Worm (Caenorhabditis elegans): ENCODE measurements around the gene F19B10.4.

F19B10.4 gene

DNA sequence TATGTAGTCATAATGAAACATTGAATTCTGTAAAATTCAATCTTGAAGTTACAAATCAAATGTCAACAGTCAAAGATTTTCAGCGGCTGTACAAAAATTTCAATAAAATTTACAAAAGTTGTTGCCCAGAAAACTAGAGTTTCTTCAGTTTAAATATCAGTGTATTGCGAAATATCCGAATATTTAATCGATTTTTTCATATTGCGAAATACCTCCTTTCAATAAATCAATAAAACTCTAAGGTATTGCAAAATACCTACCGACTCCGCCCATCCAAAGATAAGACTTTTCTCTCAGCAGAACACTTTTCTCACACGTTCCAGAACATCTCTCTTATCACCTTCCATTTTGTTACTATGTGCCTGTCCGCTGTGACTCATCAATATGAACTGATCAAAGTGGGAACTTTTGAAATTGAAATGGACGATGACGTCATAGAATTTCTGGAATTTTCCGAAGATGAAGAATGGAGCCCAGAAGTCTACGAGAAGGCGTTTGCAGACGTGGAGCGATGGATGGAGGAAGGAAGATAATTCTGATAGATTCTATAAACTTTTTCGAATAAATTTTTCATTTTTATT, 24.7 kb downstream of the F19B10.4 start:
- TF ChIP-seq unc-39 (tag; optimal IDR thresholded peaks at IDR 0.05) (no peak), mab-5 (tag; optimal IDR thresholded peaks at IDR 0.05) (no peak), elt-1 (tag; optimal IDR thresholded peaks at IDR 0.05; ENCODE audit: borderline replicate concordance, insufficient read depth) (no peak), ceh-43 (GFP tag; optimal IDR thresholded peaks at IDR 0.05) (no peak), bed-3 (GFP tag; optimal IDR thresholded peaks at IDR 0.05) (no peak), sem-2 (GFP tag; optimal IDR thresholded peaks at IDR 0.05) (no peak), zip-8 (tag; optimal IDR thresholded peaks at IDR 0.05) (peak; percentile 77), nhr-12 (tag; optimal IDR thresholded peaks at IDR 0.05) (no peak), flh-1 (GFP tag; optimal IDR thresholded peaks at IDR 0.05) (no peak)

DNA sequence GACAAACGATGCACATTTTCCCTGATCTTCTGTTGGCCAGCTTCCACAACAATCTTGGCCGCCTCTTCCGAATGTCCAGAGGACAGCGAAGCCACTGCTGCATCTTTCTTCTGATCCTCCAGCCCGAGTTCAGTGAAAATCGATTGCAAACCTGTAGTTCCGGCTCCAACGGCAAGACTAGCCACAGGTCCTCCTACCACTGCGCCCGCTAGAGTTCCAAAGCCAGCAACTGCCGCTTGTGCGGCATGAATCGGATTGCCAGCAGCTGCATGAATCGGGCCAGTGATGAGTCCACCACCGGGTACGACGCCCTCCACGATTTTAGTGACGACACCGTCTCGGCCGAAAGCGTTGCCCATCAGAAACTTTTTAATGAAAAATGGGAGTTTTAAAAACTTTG, 28.5 kb downstream of the F19B10.4 start, which contains the start of gene ifas-1:
TSS of gene ifas-1 (minus strand) at position 387 of the 400 bp plus-strand sequence.
- TF ChIP-seq elt-1 (tag; optimal IDR thresholded peaks at IDR 0.05; ENCODE audit: borderline replicate concordance, insufficient read depth), result no peak

DNA sequence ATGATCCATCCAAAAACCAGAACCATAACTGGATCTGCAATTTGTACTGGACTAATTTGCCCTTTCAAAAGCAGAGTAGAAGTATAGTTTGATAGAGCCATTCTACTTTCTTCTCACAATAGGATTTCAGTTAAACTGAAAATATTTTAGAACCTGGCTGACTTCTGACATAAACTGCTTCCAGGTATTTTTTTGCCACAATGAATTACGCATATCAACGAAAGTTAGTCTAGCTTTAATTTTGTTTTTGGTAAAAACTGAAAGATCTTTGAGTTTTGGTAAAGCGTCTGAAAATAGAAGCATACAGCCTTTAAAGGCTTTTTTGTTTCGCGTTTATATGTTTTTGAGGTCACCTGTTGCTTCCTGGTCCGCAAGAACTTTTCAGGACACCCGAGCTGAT, 30.8 kb downstream of the F19B10.4 start, which contains the start of gene srx-101:
TSS of gene srx-101 (minus strand) at position 101 of the 400 bp plus-strand sequence.
- no peak for TF ChIP-seq unc-39 (tag; optimal IDR thresholded peaks at IDR 0.05)
- TF ChIP-seq M03D4.4 (tag; optimal IDR thresholded peaks at IDR 0.05), result no peak
- TF ChIP-seq sptf-1 (tag; optimal IDR thresholded peaks at IDR 0.05), result no peak

DNA sequence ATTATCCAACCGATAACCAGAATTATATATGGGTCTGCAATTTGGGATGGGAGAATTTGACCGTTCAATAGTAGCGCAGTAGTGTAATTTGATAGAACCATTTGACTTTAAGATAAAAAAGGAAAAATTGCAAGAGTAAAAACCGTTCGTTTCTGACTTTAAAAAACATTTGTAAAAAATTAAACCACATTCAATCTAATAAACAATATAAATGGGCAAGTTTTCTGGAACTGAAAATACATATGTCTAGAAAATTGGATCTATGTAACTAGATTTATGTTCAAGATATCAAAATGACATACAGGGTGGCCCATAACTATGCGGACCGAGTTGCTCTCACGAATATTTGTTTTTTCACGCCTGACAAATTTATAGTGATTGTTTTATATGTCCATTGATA, 34.8 kb downstream of the F19B10.4 start, which contains the start of gene srx-102:
TSS of gene srx-102 (minus strand) at position 101 of the 400 bp plus-strand sequence.
- no peak for TF ChIP-seq unc-39 (tag; optimal IDR thresholded peaks at IDR 0.05)
- no peak for TF ChIP-seq drap-1 (GFP tag; optimal IDR thresholded peaks at IDR 0.05)
- TF ChIP-seq pha-4 (tag; optimal IDR thresholded peaks at IDR 0.05), result no peak
- TF ChIP-seq sem-2 (GFP tag; optimal IDR thresholded peaks at IDR 0.05), result no peak
- no peak for TF ChIP-seq nhr-12 (tag; optimal IDR thresholded peaks at IDR 0.05)
- no peak for TF ChIP-seq ces-1 (GFP tag; optimal IDR thresholded peaks at IDR 0.05)
- TF ChIP-seq M03D4.4 (tag; optimal IDR thresholded peaks at IDR 0.05), result no peak
- TF ChIP-seq mab-5 (tag; optimal IDR thresholded peaks at IDR 0.05), result no peak
- TF ChIP-seq mls-2 (tag; optimal IDR thresholded peaks at IDR 0.05), result no peak
- no peak for TF ChIP-seq mep-1 (tag; optimal IDR thresholded peaks at IDR 0.05)
- no peak for TF ChIP-seq nhr-237 (tag; optimal IDR thresholded peaks at IDR 0.05)
- TF ChIP-seq tbx-8 (GFP tag; optimal IDR thresholded peaks at IDR 0.05), result no peak
- no peak for TF ChIP-seq blmp-1 (tag; optimal IDR thresholded peaks at IDR 0.05)
- no peak for TF ChIP-seq lsy-2 (tag; optimal IDR thresholded peaks at IDR 0.05)
- no peak for TF ChIP-seq lin-32 (GFP tag; optimal IDR thresholded peaks at IDR 0.05)
- TF ChIP-seq ceh-39 (tag; optimal IDR thresholded peaks at IDR 0.05), result no peak
- no peak for TF ChIP-seq cnd-1 (tag; optimal IDR thresholded peaks at IDR 0.05)

DNA sequence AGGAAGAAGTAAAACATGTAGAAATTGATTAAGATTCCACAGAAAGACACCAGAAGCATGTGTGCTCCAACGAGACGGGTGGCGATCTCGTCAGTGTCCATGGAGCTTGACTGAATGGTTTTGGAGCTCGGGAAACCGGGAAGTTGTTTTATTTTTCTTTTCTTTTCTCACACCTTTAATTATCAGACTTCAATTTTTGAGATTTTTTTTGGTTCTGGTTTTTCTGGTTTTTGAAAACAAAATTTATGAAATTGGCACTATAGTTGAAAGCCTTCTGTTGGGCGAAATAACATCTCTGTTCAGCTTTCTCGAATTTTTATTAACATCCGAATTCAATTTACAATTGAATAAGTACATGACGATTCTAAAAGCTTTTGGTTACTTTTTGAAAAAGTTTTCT, 39.7 kb downstream of the F19B10.4 start, which contains the start of gene srx-104:
TSS of gene srx-104 (minus strand) at position 101 of the 400 bp plus-strand sequence.
- TF ChIP-seq sem-2 (GFP tag; optimal IDR thresholded peaks at IDR 0.05), result no peak
- no peak for TF ChIP-seq M03D4.4 (tag; optimal IDR thresholded peaks at IDR 0.05)
- no peak for TF ChIP-seq nhr-12 (tag; optimal IDR thresholded peaks at IDR 0.05)
- no peak for TF ChIP-seq ceh-43 (GFP tag; optimal IDR thresholded peaks at IDR 0.05)
- no peak for TF ChIP-seq ceh-39 (tag; optimal IDR thresholded peaks at IDR 0.05)
- no peak for TF ChIP-seq lin-32 (GFP tag; optimal IDR thresholded peaks at IDR 0.05)
- TF ChIP-seq blmp-1 (tag; optimal IDR thresholded peaks at IDR 0.05), result no peak
- no peak for TF ChIP-seq ces-1 (GFP tag; optimal IDR thresholded peaks at IDR 0.05)
- TF ChIP-seq drap-1 (GFP tag; optimal IDR thresholded peaks at IDR 0.05), result no peak
- no peak for TF ChIP-seq elt-1 (tag; optimal IDR thresholded peaks at IDR 0.05; ENCODE audit: borderline replicate concordance, insufficient read depth)
- no peak for TF ChIP-seq unc-62 (GFP tag; optimal IDR thresholded peaks at IDR 0.05)

DNA sequence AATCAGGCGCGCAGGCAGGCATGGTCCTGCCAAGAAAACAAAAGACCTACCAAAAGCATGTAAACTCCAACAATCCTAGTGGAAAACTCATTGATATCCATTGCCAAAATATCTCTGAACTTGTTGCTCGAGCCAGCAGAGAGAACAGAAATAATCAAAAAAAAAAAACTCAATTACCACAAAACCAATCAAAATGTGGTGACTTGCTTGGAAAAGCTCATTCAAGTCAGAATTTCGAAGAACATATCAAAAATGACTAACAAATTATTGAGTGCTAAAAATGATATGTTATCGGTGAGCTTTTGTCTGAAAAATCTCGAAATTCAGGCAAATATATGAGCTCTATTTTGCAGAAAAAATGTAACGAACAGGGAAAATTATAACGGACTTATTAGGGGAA, 41.4 kb downstream of the F19B10.4 start, which contains the start of gene srx-105:
TSS of gene srx-105 (minus strand) at position 101 of the 400 bp plus-strand sequence.
- TF ChIP-seq mab-5 (tag; optimal IDR thresholded peaks at IDR 0.05) (no peak), sem-2 (GFP tag; optimal IDR thresholded peaks at IDR 0.05) (no peak), flh-1 (GFP tag; optimal IDR thresholded peaks at IDR 0.05) (no peak), unc-62 (GFP tag; optimal IDR thresholded peaks at IDR 0.05) (no peak), unc-39 (tag; optimal IDR thresholded peaks at IDR 0.05) (no peak), nhr-2 (tag; optimal IDR thresholded peaks at IDR 0.05) (no peak), ceh-83 (GFP tag; optimal IDR thresholded peaks at IDR 0.05) (no peak)

Measured in whole organism, mixed stage, embryonic.